Worm (Caenorhabditis elegans) whole organism, L2 larva: ENCODE results near the gene rpac-19.

Experiments used
- C34F6.9 ChIP-seq: fragments of 150-350 bp; optimal IDR thresholded peaks from 2 replicates; lab custom pipeline; 2014; ENCODE audit warnings: missing biosample characterization, missing genetic modification characterization
- F13H6.1 ChIP-seq: sonication (generic microtip); optimal IDR thresholded peaks from 2 replicates; lab custom pipeline; 2016; ENCODE audit warnings: missing genetic modification characterization, missing compliant biosample characterization
- R02D3.7 ChIP-seq: fragments of 150-350 bp; optimal IDR thresholded peaks from 2 replicates; lab custom pipeline; 2014; ENCODE audit warnings: missing biosample characterization, missing genetic modification characterization
- Y55F3AM.14 ChIP-seq: fragments of 200-800 bp; sonication (Bioruptor generic); optimal IDR thresholded peaks from 2 replicates; lab custom pipeline; 2018; ENCODE audit warnings: mild to moderate bottlenecking, missing genetic modification characterization, missing compliant biosample characterization
- ZK546.5 ChIP-seq: sonication (generic microtip); optimal IDR thresholded peaks from 2 replicates; lab custom pipeline; 2017; ENCODE audit warnings: missing biosample characterization, missing genetic modification characterization
- alr-1 ChIP-seq: fragments of 150-350 bp; optimal IDR thresholded peaks from 2 replicates; lab custom pipeline; 2014; ENCODE audit warnings: missing biosample characterization, missing genetic modification characterization
- aly-2 ChIP-seq: fragments of 150-350 bp; optimal IDR thresholded peaks from 2 replicates; lab custom pipeline; 2014; ENCODE audit warnings: missing biosample characterization, missing genetic modification characterization
- ama-1 ChIP-seq: fragments of 150-350 bp; optimal IDR thresholded peaks from 2 replicates; lab custom pipeline; 2018; ENCODE audit warnings: inconsistent platforms
- blmp-1 ChIP-seq: sonication (generic microtip); optimal IDR thresholded peaks from 2 replicates; lab custom pipeline; 2017; ENCODE audit warnings: missing genetic modification characterization, mild to moderate bottlenecking, missing compliant biosample characterization, antibody characterized with exemption, moderate library complexity; ENCODE audit not compliant: insufficient read depth
- ceh-16 ChIP-seq: fragments of 150-350 bp; optimal IDR thresholded peaks from 2 replicates; lab custom pipeline; 2014; ENCODE audit warnings: missing biosample characterization, missing genetic modification characterization
- ceh-82 ChIP-seq: fragments of 150-350 bp; optimal IDR thresholded peaks from 2 replicates; lab custom pipeline; 2014; ENCODE audit warnings: missing biosample characterization, missing genetic modification characterization
- crh-2 ChIP-seq: sonication (generic microtip); optimal IDR thresholded peaks from 2 replicates; lab custom pipeline; 2017; ENCODE audit warnings: missing biosample characterization, missing genetic modification characterization
- dmd-4 ChIP-seq: sonication (generic microtip); optimal IDR thresholded peaks from 2 replicates; lab custom pipeline; 2017; ENCODE audit warnings: missing biosample characterization, missing genetic modification characterization
- elt-1 ChIP-seq: fragments of 150-350 bp; optimal IDR thresholded peaks from 2 replicates; lab custom pipeline; 2014; ENCODE audit warnings: missing biosample characterization, missing genetic modification characterization
- elt-3 ChIP-seq: sonication (generic microtip); optimal IDR thresholded peaks from 2 replicates; lab custom pipeline; 2017; ENCODE audit warnings: missing biosample characterization, missing genetic modification characterization
- fos-1 ChIP-seq: fragments of 150-350 bp; optimal IDR thresholded peaks from 2 replicates; lab custom pipeline; 2014; ENCODE audit warnings: missing biosample characterization, missing genetic modification characterization
- gmeb-1 ChIP-seq: fragments of 150-350 bp; optimal IDR thresholded peaks from 2 replicates; lab custom pipeline; 2014; ENCODE audit warnings: missing biosample characterization, missing genetic modification characterization
- lin-11 ChIP-seq: fragments of 150-350 bp; sonication (generic microtip); optimal IDR thresholded peaks from 2 replicates; lab custom pipeline; 2014; ENCODE audit warnings: missing biosample characterization, missing genetic modification characterization, inconsistent platforms, mixed read lengths
- lin-13 ChIP-seq: fragments of 150-350 bp; optimal IDR thresholded peaks from 2 replicates; lab custom pipeline; 2014; ENCODE audit warnings: missing biosample characterization, missing genetic modification reagents, missing genetic modification characterization
- mab-5 ChIP-seq: fragments of 150-350 bp; optimal IDR thresholded peaks from 2 replicates; lab custom pipeline; 2014; ENCODE audit warnings: missing biosample characterization, missing genetic modification characterization
- mbf-1 ChIP-seq: sonication (generic microtip); optimal IDR thresholded peaks from 2 replicates; lab custom pipeline; 2017; ENCODE audit warnings: missing biosample characterization, missing genetic modification characterization
- mdl-1 ChIP-seq, 2 experiments: fragments of 150-350 bp in 1 of 2; sonication (generic microtip) in 1 of 2; optimal IDR thresholded peaks; 2 replicates each; lab custom pipeline; 2017; ENCODE audit warnings: missing biosample characterization in 2 of 2, missing genetic modification characterization in 2 of 2
- nhr-10 ChIP-seq: sonication (generic microtip); optimal IDR thresholded peaks from 2 replicates; lab custom pipeline; 2017; ENCODE audit warnings: missing biosample characterization, missing genetic modification characterization
- nhr-11 ChIP-seq: fragments of 150-350 bp; optimal IDR thresholded peaks from 2 replicates; lab custom pipeline; 2014; ENCODE audit warnings: missing biosample characterization, missing genetic modification characterization
- nhr-12 ChIP-seq: fragments of 150-350 bp; optimal IDR thresholded peaks from 2 replicates; lab custom pipeline; 2014; ENCODE audit warnings: missing biosample characterization, missing genetic modification characterization
- nhr-129 ChIP-seq: fragments of 150-350 bp; optimal IDR thresholded peaks from 2 replicates; lab custom pipeline; 2014; ENCODE audit warnings: missing biosample characterization, missing genetic modification characterization
- nhr-21 ChIP-seq: fragments of 150-350 bp; optimal IDR thresholded peaks from 2 replicates; lab custom pipeline; 2014; ENCODE audit warnings: missing biosample characterization, missing genetic modification characterization
- nhr-23 ChIP-seq: fragments of 150-350 bp; optimal IDR thresholded peaks from 2 replicates; lab custom pipeline; 2014; ENCODE audit warnings: missing biosample characterization, missing genetic modification reagents, missing genetic modification characterization
- nhr-77 ChIP-seq: fragments of 150-350 bp; optimal IDR thresholded peaks from 2 replicates; lab custom pipeline; 2014; ENCODE audit warnings: missing biosample characterization, missing genetic modification characterization
- peb-1 ChIP-seq: fragments of 150-350 bp; optimal IDR thresholded peaks from 2 replicates; lab custom pipeline; 2014; ENCODE audit warnings: missing biosample characterization, missing genetic modification characterization
- sem-4 ChIP-seq: fragments of 150-350 bp; optimal IDR thresholded peaks from 2 replicates; lab custom pipeline; 2014; ENCODE audit warnings: missing biosample characterization, missing genetic modification reagents, missing genetic modification characterization
- skn-1 ChIP-seq: sonication (generic microtip); optimal IDR thresholded peaks from 2 replicates; lab custom pipeline; 2017; ENCODE audit warnings: missing biosample characterization, missing genetic modification characterization
- sma-3 ChIP-seq: sonication (generic microtip); optimal IDR thresholded peaks from 2 replicates; lab custom pipeline; 2016; ENCODE audit warnings: missing genetic modification reagents, missing genetic modification characterization, missing compliant biosample characterization
- sma-9 ChIP-seq, 2 experiments: fragments of 150-350 bp in 1 of 2; sonication (generic microtip) in 1 of 2; optimal IDR thresholded peaks; 2 replicates each; lab custom pipeline; 2014 to 2016; ENCODE audit warnings: missing genetic modification characterization in 2 of 2, mild to moderate bottlenecking in 1 of 2, missing biosample characterization in 1 of 2, missing compliant biosample characterization in 1 of 2, missing genetic modification reagents in 1 of 2, moderate library complexity in 1 of 2
- snpc-4 ChIP-seq: fragments of 150-350 bp; optimal IDR thresholded peaks from 2 replicates; lab custom pipeline; 2014; ENCODE audit warnings: missing biosample characterization, missing genetic modification characterization
- unc-39 ChIP-seq: fragments of 150-350 bp; optimal IDR thresholded peaks from 2 replicates; lab custom pipeline; 2014; ENCODE audit warnings: missing biosample characterization, missing genetic modification characterization
- unc-55 ChIP-seq: fragments of 150-350 bp; sonication (generic microtip); optimal IDR thresholded peaks from 3 replicates; lab custom pipeline; 2014; ENCODE audit warnings: missing biosample characterization, missing genetic modification reagents, missing genetic modification characterization
- unc-62 ChIP-seq: fragments of 150-350 bp; optimal IDR thresholded peaks from 2 replicates; lab custom pipeline; 2014; ENCODE audit warnings: missing biosample characterization, missing genetic modification reagents, missing genetic modification characterization
- zag-1 ChIP-seq: fragments of 150-350 bp; optimal IDR thresholded peaks from 2 replicates; lab custom pipeline; 2014; ENCODE audit warnings: missing biosample characterization, missing genetic modification characterization
- ztf-1 ChIP-seq: fragments of 200-800 bp; sonication (Bioruptor generic); conservative IDR thresholded peaks from 2 replicates; pipeline ENCODE4 v1.3.6; 2022; ENCODE audit warnings: missing genetic modification characterization, missing compliant biosample characterization
- ztf-11 ChIP-seq: sonication (generic microtip); optimal IDR thresholded peaks from 2 replicates; lab custom pipeline; 2017; ENCODE audit warnings: missing biosample characterization, missing genetic modification characterization
- ztf-4 ChIP-seq: fragments of 150-350 bp; optimal IDR thresholded peaks from 2 replicates; lab custom pipeline; 2014; ENCODE audit warnings: missing biosample characterization, missing genetic modification characterization

rpac-19 gene

DNA sequence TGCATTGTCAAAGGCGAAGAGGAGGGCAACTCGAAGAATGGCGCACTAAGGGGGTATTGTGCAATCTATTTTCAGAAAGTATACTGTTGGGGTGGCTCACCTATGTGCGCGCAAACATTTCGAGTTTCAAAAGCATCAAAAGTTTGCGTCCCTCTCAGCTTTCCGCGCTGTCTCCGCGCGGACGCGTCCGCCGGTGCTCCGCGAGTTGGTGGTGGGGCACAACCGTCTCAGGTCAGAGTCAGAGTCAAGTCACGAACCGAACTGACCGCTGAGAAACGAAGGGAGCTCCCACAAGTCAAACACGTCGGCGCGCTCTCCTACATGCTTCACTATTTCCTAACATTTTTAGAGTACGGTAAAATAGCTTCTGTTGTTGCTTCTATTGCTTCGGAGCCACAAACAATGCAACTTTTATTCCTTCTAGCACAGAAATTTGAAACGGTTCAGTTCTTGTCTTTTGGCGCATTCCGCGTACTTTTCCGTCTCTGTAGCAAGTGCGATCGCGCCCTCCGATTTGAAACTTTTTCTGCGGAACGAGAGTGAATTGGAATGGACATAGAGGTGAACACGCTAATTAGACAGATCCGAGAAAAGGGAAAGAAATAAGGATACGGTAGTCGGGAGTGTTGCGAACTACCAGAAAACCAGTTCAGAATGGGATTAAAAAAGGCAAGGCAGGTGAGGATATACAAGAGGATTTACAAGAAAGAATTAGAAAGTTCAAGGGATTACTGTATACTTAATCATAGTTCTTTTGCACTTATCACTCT lies 9.8 kb upstream of the rpac-19 start:
- TF ChIP-seq unc-55 (GFP tag; lab: Kevin White, UChicago) (no peak), ZK546.5 (tag; lab: Kevin White, UChicago) (no peak), peb-1 (tag; lab: Kevin White, UChicago) (no peak), sma-3 (GFP tag; lab: Kevin White, UChicago) (no peak), aly-2 (tag; lab: Kevin White, UChicago) (no peak), F13H6.1 (tag; lab: Kevin White, UChicago) (no peak), nhr-12 (tag; lab: Kevin White, UChicago) (no peak), nhr-23 (tag; lab: Kevin White, UChicago) (no peak), ztf-11 (tag; lab: Kevin White, UChicago) (no peak), sem-4 (tag; lab: Kevin White, UChicago) (no peak), ztf-4 (tag; lab: Kevin White, UChicago) (no peak), C34F6.9 (no peak), ceh-82 (no peak), elt-1 (tag; lab: Kevin White, UChicago) (no peak), elt-3 (tag; lab: Kevin White, UChicago) (no peak), crh-2 (tag; lab: Kevin White, UChicago) (no peak), dmd-4 (no peak), unc-62 (GFP tag; lab: Kevin White, UChicago) (no peak), lin-11 (tag; lab: Kevin White, UChicago) (no peak), blmp-1 (no peak)

DNA sequence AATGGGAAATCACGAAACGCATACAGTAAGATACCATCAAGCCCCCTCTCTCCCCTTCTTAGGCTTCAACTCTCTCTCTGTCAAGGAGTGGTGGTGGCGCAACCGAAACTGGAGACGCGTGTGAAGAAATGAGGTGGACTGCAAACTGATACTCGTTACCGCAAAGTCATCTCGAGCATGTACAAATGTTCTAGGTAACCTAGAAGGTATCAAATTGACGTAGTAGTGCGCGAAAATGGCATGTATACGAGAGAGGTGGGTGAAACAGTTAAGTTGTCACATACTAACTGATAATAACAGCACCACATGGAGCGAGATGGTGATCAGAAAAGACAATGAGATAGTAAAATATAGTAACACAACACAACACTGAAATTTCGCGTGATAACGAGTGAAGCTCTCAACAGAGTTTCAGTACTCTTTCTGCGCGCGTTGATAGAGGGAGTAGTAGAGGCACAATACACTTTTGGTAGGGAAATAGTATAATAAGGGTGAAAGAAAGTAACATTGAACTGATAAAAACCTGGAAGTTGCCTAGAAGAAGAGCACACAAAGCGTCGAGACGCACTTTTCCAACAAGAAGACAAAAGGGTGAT lies 8.6 kb upstream of the rpac-19 start:
- TF ChIP-seq fos-1 (tag; lab: Kevin White, UChicago) = peak; percentile 62
- TF ChIP-seq ztf-4 (tag; lab: Kevin White, UChicago) = no peak
- peak; percentile 14 for TF ChIP-seq sma-3 (GFP tag; lab: Kevin White, UChicago)
- peak; percentile 21 for TF ChIP-seq Y55F3AM.14 (GFP tag; lab: Kevin White, UChicago)
- TF ChIP-seq crh-2 (tag; lab: Kevin White, UChicago) = peak; percentile 35
- no peak for TF ChIP-seq nhr-12 (tag; lab: Kevin White, UChicago)
- TF ChIP-seq sma-9 (GFP tag; optimal IDR thresholded peaks at IDR 0.05; lab: Kevin White, UChicago) = peak; percentile 17
- no peak for TF ChIP-seq sma-9 (tag; optimal IDR thresholded peaks at IDR 0.05; lab: Kevin White, UChicago)

DNA sequence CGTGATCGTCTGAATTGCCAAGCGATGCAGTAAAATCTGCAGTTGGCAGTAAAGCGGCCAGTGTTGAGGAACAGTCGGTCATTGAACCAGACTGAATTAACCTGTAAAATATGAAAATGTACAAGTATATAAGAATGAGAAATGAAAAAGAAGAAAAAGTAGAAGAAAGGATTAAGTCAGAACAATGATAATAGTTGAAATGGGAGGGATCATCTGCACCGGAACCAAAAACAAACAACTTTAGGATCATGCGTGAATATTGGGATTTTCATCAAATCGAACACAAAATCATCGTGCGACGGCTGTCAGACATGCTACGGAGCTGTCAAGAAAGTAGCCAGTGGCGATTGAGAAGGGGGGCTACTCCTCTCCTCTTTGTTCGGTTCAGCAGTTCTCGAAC lies 7.3 kb upstream of the rpac-19 start, which contains the start of gene gei-13:
gei-13 (minus strand) TSS at position 101 of the 400 bp plus-strand sequence.
- no peak for TF ChIP-seq nhr-77 (tag; lab: Kevin White, UChicago)
- no peak for TF ChIP-seq gmeb-1
- no peak for TF ChIP-seq peb-1 (tag; lab: Kevin White, UChicago)
- TF ChIP-seq mdl-1 (tag; optimal IDR thresholded peaks at IDR 0.05; lab: Kevin White, UChicago) = no peak
- TF ChIP-seq sem-4 (tag; lab: Kevin White, UChicago) = no peak
- no peak for TF ChIP-seq nhr-12 (tag; lab: Kevin White, UChicago)

DNA sequence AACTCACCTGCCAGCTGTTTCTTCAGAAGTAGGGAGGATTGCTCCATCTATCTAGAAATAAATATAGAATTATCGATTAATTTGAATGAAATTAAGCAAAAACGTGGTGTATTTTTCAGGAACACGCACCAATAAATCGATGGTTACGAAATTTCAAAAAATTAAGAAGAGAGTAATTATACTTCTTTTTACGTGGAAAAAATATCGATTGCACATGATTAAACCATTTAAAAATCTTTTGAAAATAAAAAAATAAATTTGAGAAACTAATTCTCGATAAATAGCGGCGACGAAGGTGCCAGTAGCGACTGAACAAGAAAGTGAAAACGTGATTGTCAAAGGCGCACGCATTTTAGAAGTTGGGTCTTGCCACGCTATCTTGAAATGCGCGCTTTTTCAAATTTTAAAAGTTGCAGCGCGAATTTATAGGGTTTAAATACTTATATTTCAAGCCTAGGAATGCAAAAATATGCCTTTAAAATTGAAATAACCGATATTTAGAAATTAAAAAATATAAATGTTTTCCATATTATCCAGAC lies 1.5 kb upstream of the rpac-19 start, which contains the start of gene ubc-7:
ubc-7 (minus strand) TSS at position 51 of the 539 bp plus-strand sequence.
- TF ChIP-seq alr-1 (no peak), C34F6.9 (peak; percentile 83), gmeb-1 (peak; percentile 98), nhr-129 (tag; lab: Kevin White, UChicago) (peak; percentile 78), nhr-77 (tag; lab: Kevin White, UChicago) (no peak), F13H6.1 (tag; lab: Kevin White, UChicago) (peak; percentile 64), nhr-11 (tag; lab: Kevin White, UChicago) (no peak), ztf-4 (tag; lab: Kevin White, UChicago) (peak; percentile 57), ceh-16 (tag; lab: Kevin White, UChicago) (no peak), mbf-1 (no peak), zag-1 (tag; lab: Kevin White, UChicago) (no peak), nhr-21 (tag; lab: Kevin White, UChicago) (peak; percentile 84), mdl-1 (tag; optimal IDR thresholded peaks at IDR 0.05; lab: Kevin White, UChicago) (peak in 1 of 2 experiments; percentile 72), lin-13 (GFP tag; lab: Kevin White, UChicago) (peak; percentile 87), crh-2 (tag; lab: Kevin White, UChicago) (peak; percentile 85), ztf-11 (tag; lab: Kevin White, UChicago) (no peak), elt-1 (tag; lab: Kevin White, UChicago) (no peak), fos-1 (tag; lab: Kevin White, UChicago) (peak; percentile 50), mab-5 (tag; lab: Kevin White, UChicago) (peak; percentile 74), unc-55 (GFP tag; lab: Kevin White, UChicago) (peak; percentile 95), ZK546.5 (tag; lab: Kevin White, UChicago) (peak; percentile 26), snpc-4 (tag; lab: Kevin White, UChicago) (peak; percentile 39), ztf-1 (GFP tag; lab: Robert Waterston, UW) (no peak), ceh-82 (peak; percentile 24), unc-39 (no peak), ama-1 (lab: Kevin White, UChicago) (peak; percentile 85), skn-1 (tag; lab: Kevin White, UChicago) (peak; percentile 60), nhr-10 (tag; lab: Kevin White, UChicago) (no peak), elt-3 (tag; lab: Kevin White, UChicago) (no peak), R02D3.7 (peak; percentile 20), sma-3 (GFP tag; lab: Kevin White, UChicago) (peak; percentile 70)
